Fruit fly (Drosophila melanogaster) whole organism, embryonic: ENCODE results near the gene BtbVII.
A peak's percentile ranks its signal among the peaks of the same experiment; 100 is the strongest.

ENCODE experiments used
- Ada2b ChIP-seq: fragments of 200-800 bp; sonication (Bioruptor generic); IDR thresholded peaks from 2 replicates; pipeline ENCODE4 v1.3.6; 2022; ENCODE audit warnings: missing biosample characterization, missing genetic modification characterization
- Aef1 ChIP-seq: fragments of 200-800 bp; sonication (Bioruptor generic); IDR thresholded peaks from 3 replicates; pipeline ENCODE4 v1.3.6; 2022; ENCODE audit warnings: missing biosample characterization, missing genetic modification characterization
- Blimp-1 ChIP-seq: fragments of 200-800 bp; sonication (Bioruptor generic); optimal IDR thresholded peaks from 3 replicates; lab custom pipeline; 2018; ENCODE audit warnings: missing biosample characterization, missing genetic modification characterization, mild to moderate bottlenecking, moderate library complexity, missing genetic modification reagents
- CG10147 ChIP-seq: fragments of 200-800 bp; sonication (Bioruptor generic); optimal IDR thresholded peaks from 2 replicates; lab custom pipeline; 2019; ENCODE audit warnings: missing biosample characterization, mild to moderate bottlenecking, missing genetic modification characterization, moderate library complexity
- CG11456 ChIP-seq: fragments of 200-800 bp; sonication (Bioruptor generic); IDR thresholded peaks from 3 replicates; pipeline ENCODE4 v1.3.6; 2022; ENCODE audit warnings: missing biosample characterization, missing genetic modification characterization
- CG12769 ChIP-seq: fragments of 200-800 bp; sonication (Bioruptor generic); optimal IDR thresholded peaks from 2 replicates; lab custom pipeline; 2019; ENCODE audit warnings: missing biosample characterization, mild to moderate bottlenecking, missing genetic modification characterization, moderate library complexity
- CG17186 ChIP-seq: fragments of 200-800 bp; sonication (Bioruptor generic); optimal IDR thresholded peaks from 3 replicates; lab custom pipeline; 2017; ENCODE audit warnings: missing biosample characterization, missing genetic modification reagents, missing genetic modification characterization
- CG18599 ChIP-seq: fragments of 200-800 bp; sonication (Bioruptor generic); optimal IDR thresholded peaks from 3 replicates; lab custom pipeline; 2017; ENCODE audit warnings: missing biosample characterization, missing genetic modification characterization, mild to moderate bottlenecking, moderate library complexity, missing genetic modification reagents
- CG2202 ChIP-seq: fragments of 200-800 bp; sonication (Bioruptor generic); optimal IDR thresholded peaks from 2 replicates; lab custom pipeline; 2018; ENCODE audit warnings: missing biosample characterization, mild to moderate bottlenecking, missing genetic modification characterization
- CG2875 ChIP-seq: fragments of 200-800 bp; sonication (Bioruptor generic); optimal IDR thresholded peaks from 2 replicates; lab custom pipeline; 2017; ENCODE audit warnings: missing biosample characterization, mild to moderate bottlenecking, missing genetic modification characterization, missing genetic modification reagents
- CG31224 ChIP-seq: fragments of 200-800 bp; sonication (Bioruptor generic); IDR thresholded peaks from 2 replicates; pipeline ENCODE4 v1.3.6; 2022; ENCODE audit warnings: missing biosample characterization, missing genetic modification characterization
- CG32532 ChIP-seq: fragments of 200-800 bp; sonication (Bioruptor generic); IDR thresholded peaks from 2 replicates; pipeline ENCODE4 v1.3.6; 2022; ENCODE audit warnings: missing biosample characterization, missing genetic modification characterization
- CG32772 ChIP-seq: fragments of 200-800 bp; sonication (Bioruptor generic); IDR thresholded peaks from 2 replicates; pipeline ENCODE4 v1.3.6; 2022; ENCODE audit warnings: missing biosample characterization, missing genetic modification characterization
- CG33213 ChIP-seq: fragments of 200-800 bp; sonication (Bioruptor generic); optimal IDR thresholded peaks from 3 replicates; lab custom pipeline; 2016; ENCODE audit warnings: missing biosample characterization, missing genetic modification characterization
- CG3995 ChIP-seq: fragments of 200-800 bp; sonication (Bioruptor generic); optimal IDR thresholded peaks from 3 replicates; lab custom pipeline; 2016; ENCODE audit warnings: missing biosample characterization, missing genetic modification characterization
- CG43689 ChIP-seq: fragments of 200-800 bp; sonication (Bioruptor generic); IDR thresholded peaks from 2 replicates; pipeline ENCODE4 v1.3.6; 2022; ENCODE audit warnings: missing biosample characterization, missing genetic modification characterization
- CG4617 ChIP-seq: fragments of 200-800 bp; sonication (Bioruptor generic); optimal IDR thresholded peaks from 3 replicates; lab custom pipeline; 2016; ENCODE audit warnings: missing biosample characterization, missing genetic modification characterization, borderline replicate concordance
- CG4820 ChIP-seq: fragments of 200-800 bp; sonication (Bioruptor generic); optimal IDR thresholded peaks from 3 replicates; lab custom pipeline; 2016; ENCODE audit warnings: missing biosample characterization, missing genetic modification characterization
- CG6689 ChIP-seq: fragments of 200-800 bp; sonication (Bioruptor generic); IDR thresholded peaks from 2 replicates; pipeline ENCODE4 v1.3.6; 2022; ENCODE audit warnings: missing biosample characterization, missing genetic modification characterization
- CG8089 ChIP-seq: fragments of 200-800 bp; sonication (Bioruptor generic); optimal IDR thresholded peaks from 3 replicates; lab custom pipeline; 2016; ENCODE audit warnings: missing biosample characterization, missing genetic modification characterization
- Dad ChIP-seq: fragments of 200-800 bp; sonication (Bioruptor generic); optimal IDR thresholded peaks from 3 replicates; lab custom pipeline; 2016; ENCODE audit warnings: missing biosample characterization, missing genetic modification characterization
- Dek ChIP-seq: fragments of 200-800 bp; sonication (Bioruptor generic); optimal IDR thresholded peaks from 3 replicates; lab custom pipeline; 2019; ENCODE audit warnings: missing biosample characterization, mild to moderate bottlenecking, missing genetic modification characterization, moderate library complexity
- Dp ChIP-seq: fragments of 200-800 bp; sonication (Bioruptor generic); optimal IDR thresholded peaks from 2 replicates; lab custom pipeline; 2018; ENCODE audit warnings: missing biosample characterization, mild to moderate bottlenecking, missing genetic modification characterization, moderate library complexity
- Eip74EF ChIP-seq, 2 experiments: fragments of 200-800 bp in 1 of 2; fragments of >200 bp in 1 of 2; sonication (Bioruptor generic) in 1 of 2; optimal IDR thresholded peaks; 2 replicates each; lab custom pipeline; 2017 to 2019; ENCODE audit warnings: missing biosample characterization in 2 of 2, missing genetic modification characterization in 2 of 2, mild to moderate bottlenecking in 1 of 2, moderate library complexity in 1 of 2
- Hmx ChIP-seq: fragments of 200-800 bp; sonication (Bioruptor generic); optimal IDR thresholded peaks from 2 replicates; lab custom pipeline; 2016; ENCODE audit warnings: missing biosample characterization, missing genetic modification characterization
- Med ChIP-seq: fragments of 200-800 bp; sonication (Bioruptor generic); peaks from one replicate; lab custom pipeline; 2016; ENCODE audit warnings: missing biosample characterization, missing genetic modification characterization, mild to moderate bottlenecking, inconsistent platforms, moderate library complexity
- Meics ChIP-seq: fragments of 200-800 bp; sonication (Bioruptor generic); optimal IDR thresholded peaks from 2 replicates; lab custom pipeline; 2017; ENCODE audit warnings: missing biosample characterization, mild to moderate bottlenecking, missing genetic modification characterization
- NFAT ChIP-seq: fragments of 200-800 bp; sonication (Bioruptor generic); IDR thresholded peaks from 2 replicates; pipeline ENCODE4 v1.3.6; 2022; ENCODE audit warnings: missing biosample characterization, missing genetic modification characterization
- Oaz ChIP-seq: fragments of 200-800 bp; sonication (Bioruptor generic); IDR thresholded peaks from 2 replicates; pipeline ENCODE4 v1.3.6; 2022; ENCODE audit warnings: missing biosample characterization, missing genetic modification characterization
- Rx ChIP-seq: fragments of 200-800 bp; sonication (Bioruptor generic); IDR thresholded peaks from 2 replicates; pipeline ENCODE4 v1.3.6; 2022; ENCODE audit warnings: missing biosample characterization, missing genetic modification characterization
- Tbp ChIP-seq: fragments of >200 bp; optimal IDR thresholded peaks from 2 replicates; lab custom pipeline; 2018; ENCODE audit warnings: missing biosample characterization, missing genetic modification characterization
- Vsx1 ChIP-seq: fragments of 200-800 bp; sonication (Bioruptor generic); optimal IDR thresholded peaks from 2 replicates; lab custom pipeline; 2017; ENCODE audit warnings: missing biosample characterization, mild to moderate bottlenecking, missing genetic modification characterization, missing genetic modification reagents
- Xbp1 ChIP-seq: fragments of 200-800 bp; sonication (Bioruptor generic); optimal IDR thresholded peaks from 3 replicates; lab custom pipeline; 2016; ENCODE audit warnings: missing biosample characterization, mild to moderate bottlenecking, missing genetic modification characterization
- ac ChIP-seq: fragments of 200-800 bp; sonication (Bioruptor generic); optimal IDR thresholded peaks from 3 replicates; lab custom pipeline; 2017; ENCODE audit warnings: missing biosample characterization, mild to moderate bottlenecking, missing genetic modification characterization
- az2 ChIP-seq: fragments of 200-800 bp; sonication (Bioruptor generic); optimal IDR thresholded peaks from 3 replicates; lab custom pipeline; 2016; ENCODE audit warnings: missing biosample characterization, missing genetic modification characterization
- ewg ChIP-seq: fragments of 200-800 bp; sonication (Bioruptor generic); optimal IDR thresholded peaks from 3 replicates; lab custom pipeline; 2017; ENCODE audit warnings: mild to moderate bottlenecking, missing biosample characterization, missing genetic modification reagents, missing genetic modification characterization
- grau ChIP-seq: fragments of 200-800 bp; optimal IDR thresholded peaks from 3 replicates; lab custom pipeline; 2019; ENCODE audit warnings: missing biosample characterization, mild to moderate bottlenecking, missing genetic modification characterization, moderate library complexity
- ham ChIP-seq: fragments of 200-800 bp; sonication (Bioruptor generic); IDR thresholded peaks from 2 replicates; pipeline ENCODE4 v1.3.6; 2022; ENCODE audit warnings: missing biosample characterization, missing genetic modification characterization
- hb ChIP-seq: fragments of 200-800 bp; sonication (Bioruptor generic); IDR thresholded peaks from 3 replicates; pipeline ENCODE4 v1.3.6; 2022; ENCODE audit warnings: missing biosample characterization, missing genetic modification characterization; ENCODE audit not compliant: partially characterized antibody
- knrl ChIP-seq: fragments of 200-800 bp; sonication (Bioruptor generic); IDR thresholded peaks from 3 replicates; pipeline ENCODE4 v1.3.6; 2022; ENCODE audit warnings: missing biosample characterization, missing genetic modification characterization; ENCODE audit not compliant: partially characterized antibody
- oc ChIP-seq: fragments of 200-800 bp; sonication (Bioruptor generic); optimal IDR thresholded peaks from 2 replicates; lab custom pipeline; 2018; ENCODE audit warnings: missing biosample characterization, mild to moderate bottlenecking, missing genetic modification characterization, moderate library complexity
- onecut ChIP-seq: fragments of 200-800 bp; sonication (Bioruptor generic); IDR thresholded peaks from 2 replicates; pipeline ENCODE4 v1.3.6; 2022; ENCODE audit warnings: missing biosample characterization, missing genetic modification characterization
- org-1 ChIP-seq: fragments of 200-800 bp; sonication (Bioruptor generic); optimal IDR thresholded peaks from 2 replicates; lab custom pipeline; 2017; ENCODE audit warnings: missing biosample characterization, missing genetic modification characterization
- pfk ChIP-seq: fragments of 200-800 bp; sonication (Bioruptor generic); optimal IDR thresholded peaks from 2 replicates; lab custom pipeline; 2018; ENCODE audit warnings: missing biosample characterization, mild to moderate bottlenecking, missing genetic modification characterization, moderate library complexity
- prd ChIP-seq, 3 experiments: fragments of >200 bp in 2 of 3; fragments of 200-800 bp in 1 of 3; sonication (Bioruptor generic) in 1 of 3; optimal IDR thresholded peaks in 2 of 3; IDR thresholded peaks in 1 of 3; 2 replicates in 2 of 3; 3 replicates in 1 of 3; pipeline versions ENCODE4 v1.3.6 to Lab custom; 2017 to 2022; ENCODE audit warnings: missing biosample characterization in 1 of 3, missing genetic modification characterization in 1 of 3
- sd ChIP-seq: fragments of 200-800 bp; sonication (Bioruptor generic); optimal IDR thresholded peaks from 3 replicates; lab custom pipeline; 2018; ENCODE audit warnings: missing biosample characterization, mild to moderate bottlenecking, missing genetic modification characterization, moderate library complexity
- tll ChIP-seq, 2 experiments: fragments of 200-800 bp in 1 of 2; fragments of >200 bp in 1 of 2; sonication (Bioruptor generic) in 1 of 2; optimal IDR thresholded peaks; 2 replicates each; lab custom pipeline; 2017 to 2019; ENCODE audit warnings: missing biosample characterization in 2 of 2, missing genetic modification characterization in 2 of 2, mild to moderate bottlenecking in 1 of 2, moderate library complexity in 1 of 2
- tna ChIP-seq: fragments of 200-800 bp; sonication (Bioruptor generic); IDR thresholded peaks from 2 replicates; pipeline ENCODE4 v1.3.6; 2022; ENCODE audit warnings: missing biosample characterization, missing genetic modification characterization; ENCODE audit not compliant: partially characterized antibody
- vnd ChIP-seq: fragments of 200-800 bp; sonication (Bioruptor generic); IDR thresholded peaks from 3 replicates; pipeline ENCODE4 v1.3.6; 2022; ENCODE audit warnings: missing biosample characterization, missing genetic modification characterization; ENCODE audit not compliant: partially characterized antibody

The BtbVII gene

DNA sequence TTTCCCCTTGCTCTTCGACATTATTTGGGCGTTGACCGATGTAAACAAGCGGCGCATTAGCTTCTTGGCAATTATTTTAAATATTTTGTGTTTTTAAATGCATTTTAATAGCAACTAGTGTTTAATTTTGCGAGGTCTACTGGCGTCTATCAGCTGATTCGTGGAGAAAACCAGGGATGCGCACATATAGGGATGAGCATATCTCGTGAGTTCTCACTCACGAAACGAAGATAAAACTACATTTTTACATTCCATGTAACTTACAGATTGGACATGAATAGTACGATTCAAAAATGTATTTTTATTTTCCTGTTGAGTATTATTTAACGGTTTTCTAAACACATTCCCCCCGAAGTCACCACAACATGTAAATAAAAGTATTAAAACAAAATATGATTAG lies 49.0 kb downstream of the BtbVII start, which contains the start of gene CG14966 (continued):
- peak; percentile 22 for TF ChIP-seq CG18599 (GFP tag; lab: Kevin White, UChicago)
- peak; percentile 38 for TF ChIP-seq Meics
- no peak for TF ChIP-seq CG31224 (GFP tag; lab: Robert Waterston, UW)
- peak; percentile 15 for TF ChIP-seq CG3995 (GFP tag; lab: Kevin White, UChicago)
- peak; percentile 51; the same call in 1 of the 2 replicates for TF ChIP-seq tna (GFP tag; lab: Robert Waterston, UW)
- TF ChIP-seq CG32772 (GFP tag; lab: Robert Waterston, UW): no peak
- TF ChIP-seq Blimp-1 (GFP tag; lab: Kevin White, UChicago): no peak
- no peak for TF ChIP-seq CG2202 (tag; lab: Kevin White, UChicago)
- peak; percentile 34 for TF ChIP-seq grau
- peak; percentile 17 for TF ChIP-seq az2 (GFP tag; lab: Kevin White, UChicago)
- TF ChIP-seq CG32532 (GFP tag; lab: Robert Waterston, UW): peak; percentile 68
- peak; percentile 82 for TF ChIP-seq sd
- no peak for TF ChIP-seq tll (GFP tag; optimal IDR thresholded peaks at IDR 0.05; lab: Kevin White, UChicago)
- peak; percentile 5 for TF ChIP-seq CG10147 (GFP tag; lab: Kevin White, UChicago)
- TF ChIP-seq org-1 (GFP tag; lab: Kevin White, UChicago): no peak
- no peak for TF ChIP-seq oc (tag; lab: Kevin White, UChicago)
- no peak for TF ChIP-seq onecut
- no peak for TF ChIP-seq ham (GFP tag; lab: Robert Waterston, UW)
- no peak for TF ChIP-seq CG43689 (GFP tag; lab: Robert Waterston, UW)
- peak; percentile 42 for TF ChIP-seq Dp
- peak; percentile 78; the same call in 2 of the 3 replicates for TF ChIP-seq hb (GFP tag; lab: Robert Waterston, UW)
- no peak for TF ChIP-seq CG8089 (GFP tag; lab: Kevin White, UChicago)
- peak; percentile 30 for TF ChIP-seq CG33213 (GFP tag; lab: Kevin White, UChicago)
- TF ChIP-seq Vsx1 (GFP tag; lab: Kevin White, UChicago): no peak
- peak; percentile 16 for TF ChIP-seq Hmx (GFP tag; lab: Kevin White, UChicago)
- TF ChIP-seq Oaz (GFP tag; lab: Robert Waterston, UW): no peak
- TF ChIP-seq NFAT (GFP tag; lab: Robert Waterston, UW): no peak; the same call in 1 of the 2 replicates
- TF ChIP-seq Xbp1 (GFP tag; lab: Kevin White, UChicago): peak; percentile 52
- TF ChIP-seq ewg (GFP tag; lab: Kevin White, UChicago): no peak
- TF ChIP-seq ac (GFP tag; lab: Kevin White, UChicago): no peak
- no peak for TF ChIP-seq Eip74EF (GFP tag; optimal IDR thresholded peaks at IDR 0.05; lab: Kevin White, UChicago)
- no peak for TF ChIP-seq CG2875
- TF ChIP-seq CG4617 (GFP tag; lab: Kevin White, UChicago): peak; percentile 7
- TF ChIP-seq pfk: peak; percentile 11
- no peak for TF ChIP-seq Tbp
- no peak for TF ChIP-seq CG17186 (GFP tag; lab: Kevin White, UChicago)
- TF ChIP-seq Med (GFP tag; lab: Kevin White, UChicago): peak; percentile 89
- TF ChIP-seq Rx (GFP tag; lab: Robert Waterston, UW): no peak
- no peak for TF ChIP-seq prd (optimal IDR thresholded peaks at IDR 0.05; lab: Kevin White, UChicago)
- 0 out of 3 replicates have a peak, but pooled peaks have one; percentile 8 for TF ChIP-seq prd (GFP tag; IDR thresholded peaks at IDR 0.05; lab: Robert Waterston, UW)
- TF ChIP-seq CG11456 (GFP tag; lab: Robert Waterston, UW): no peak
- no peak for TF ChIP-seq Aef1 (GFP tag; lab: Robert Waterston, UW)
- TF ChIP-seq CG4820 (GFP tag; lab: Kevin White, UChicago): no peak
- peak; percentile 75 for TF ChIP-seq vnd
- peak; percentile 88 for TF ChIP-seq knrl (GFP tag; lab: Robert Waterston, UW)
- TF ChIP-seq CG6689 (GFP tag; lab: Robert Waterston, UW): no peak
- peak; percentile 44 for TF ChIP-seq CG12769 (tag; lab: Kevin White, UChicago)
- peak; percentile 53 for TF ChIP-seq Dek (tag; lab: Kevin White, UChicago)
- 0 out of 2 replicates have a peak, but pooled peaks have one; percentile 28 for TF ChIP-seq Ada2b (GFP tag; lab: Robert Waterston, UW)
- TF ChIP-seq Dad (GFP tag; lab: Kevin White, UChicago): no peak
